Worm (Caenorhabditis elegans) whole organism, young adult: ENCODE data around the gene cyp-44A1.

ENCODE experiments used
- T07F8.4 ChIP-seq: sonication (generic microtip); optimal IDR thresholded peaks from 2 replicates; lab custom pipeline; 2016; ENCODE audit warnings: mild to moderate bottlenecking, missing genetic modification characterization, moderate library complexity, missing compliant biosample characterization
- Y95B8A.8 ChIP-seq: fragments of 200-800 bp; sonication (Bioruptor generic); IDR thresholded peaks from 2 replicates; pipeline ENCODE4 v1.3.6; 2022; ENCODE audit warnings: missing genetic modification reagents, missing genetic modification characterization, missing compliant biosample characterization
- ZK185.1 ChIP-seq: sonication (generic microtip); optimal IDR thresholded peaks from 2 replicates; lab custom pipeline; 2016; ENCODE audit warnings: mild to moderate bottlenecking, missing genetic modification characterization, missing compliant biosample characterization; ENCODE audit not compliant: poor library complexity, severe bottlenecking
- akir-1 ChIP-seq: fragments of 200-800 bp; sonication (Bioruptor generic); optimal IDR thresholded peaks from 2 replicates; lab custom pipeline; 2018; ENCODE audit warnings: mild to moderate bottlenecking, missing genetic modification characterization, moderate library complexity, missing compliant biosample characterization
- him-1 ChIP-seq: sonication (generic microtip); optimal IDR thresholded peaks from 2 replicates; lab custom pipeline; 2016; ENCODE audit warnings: missing genotype, missing genetic modification reagents, missing genetic modification characterization, missing compliant biosample characterization
- hlh-26 ChIP-seq: fragments of 200-800 bp; sonication (Bioruptor generic); conservative IDR thresholded peaks from 2 replicates; pipeline ENCODE4 v1.3.6; 2022; ENCODE audit warnings: missing genetic modification reagents, missing genetic modification characterization, missing compliant biosample characterization
- unc-130 ChIP-seq: sonication (generic microtip); optimal IDR thresholded peaks from 2 replicates; lab custom pipeline; 2016; ENCODE audit warnings: missing genetic modification reagents, missing genetic modification characterization, missing compliant biosample characterization
- ztf-22 ChIP-seq: fragments of 200-800 bp; sonication (Bioruptor generic); optimal IDR thresholded peaks from 2 replicates; lab custom pipeline; 2018; ENCODE audit warnings: mild to moderate bottlenecking, missing genetic modification characterization, moderate library complexity, missing compliant biosample characterization
- ztf-6 ChIP-seq: fragments of 200-800 bp; sonication (Bioruptor generic); IDR thresholded peaks from 2 replicates; pipeline ENCODE4 v1.3.6; 2022; ENCODE audit warnings: missing genetic modification reagents, missing genetic modification characterization, missing compliant biosample characterization

ce11 chrII:5458683-5459410, 45.0 kb upstream of the cyp-44A1 start:
- no peak for TF ChIP-seq him-1
- no peak for TF ChIP-seq ztf-6 (GFP tag; lab: Robert Waterston, UW)
- no peak for TF ChIP-seq hlh-26 (GFP tag; lab: Robert Waterston, UW)
- TF ChIP-seq Y95B8A.8 (GFP tag; lab: Robert Waterston, UW), result no peak
- no peak for TF ChIP-seq akir-1 (GFP tag; lab: Kevin White, UChicago)
- no peak for TF ChIP-seq ZK185.1 (tag; lab: Kevin White, UChicago)
- TF ChIP-seq ztf-22 (GFP tag; lab: Kevin White, UChicago), result no peak
- no peak for TF ChIP-seq T07F8.4
- no peak for TF ChIP-seq unc-130 (GFP tag; lab: Kevin White, UChicago)
